Worm (Caenorhabditis elegans): ENCODE measurements around the gene C35B1.9.

The C35B1.9 gene

ce11 chrIV:4047628-4048027 lies 33.1 kb downstream of the C35B1.9 start:
- no peak for TF ChIP-seq Y105C5A.15 (GFP tag; IDR thresholded peaks at IDR 0.05)
- TF ChIP-seq F37D6.2 (tag; optimal IDR thresholded peaks at IDR 0.05): no peak
- TF ChIP-seq lin-39 (tag; optimal IDR thresholded peaks at IDR 0.05): no peak
- peak; percentile 46; the same call in 1 of the 2 replicates for TF ChIP-seq arid-1 (GFP tag; conservative IDR thresholded peaks at IDR 0.05)
- no peak for TF ChIP-seq T26A8.4 (GFP tag; IDR thresholded peaks at IDR 0.05)
- no peak for TF ChIP-seq egl-43 (GFP tag; IDR thresholded peaks at IDR 0.05)
- TF ChIP-seq ces-1 (GFP tag; optimal IDR thresholded peaks at IDR 0.05): no peak
- TF ChIP-seq nhr-111 (GFP tag; optimal IDR thresholded peaks at IDR 0.05): no peak
- no peak for TF ChIP-seq ceh-44 (GFP tag; IDR thresholded peaks at IDR 0.05)
- no peak for TF ChIP-seq F26F4.8 (GFP tag; conservative IDR thresholded peaks at IDR 0.05)
- TF ChIP-seq lir-3 (tag; optimal IDR thresholded peaks at IDR 0.05): no peak
- no peak for TF ChIP-seq lsy-2 (tag; optimal IDR thresholded peaks at IDR 0.05)
- TF ChIP-seq attf-4 (tag; optimal IDR thresholded peaks at IDR 0.05): no peak
- TF ChIP-seq zfp-2 (tag; optimal IDR thresholded peaks at IDR 0.05): no peak
- no peak for TF ChIP-seq pqm-1 (tag; optimal IDR thresholded peaks at IDR 0.05)
- no peak for TF ChIP-seq ceh-28 (tag; optimal IDR thresholded peaks at IDR 0.05)
- no peak for TF ChIP-seq nhr-11 (tag; optimal IDR thresholded peaks at IDR 0.05)
- no peak for TF ChIP-seq sdz-12 (GFP tag; optimal IDR thresholded peaks at IDR 0.05)
- TF ChIP-seq ceh-32 (tag; optimal IDR thresholded peaks at IDR 0.05; ENCODE audit: poor library complexity): no peak
- no peak for TF ChIP-seq mxl-3 (GFP tag; optimal IDR thresholded peaks at IDR 0.05)
- TF ChIP-seq jun-1 (tag; optimal IDR thresholded peaks at IDR 0.05): no peak
- no peak for TF ChIP-seq mep-1 (tag; optimal IDR thresholded peaks at IDR 0.05)
- no peak for TF ChIP-seq rbr-2 (tag; optimal IDR thresholded peaks at IDR 0.05)
- peak; percentile 46 for TF ChIP-seq ama-1 (optimal IDR thresholded peaks at IDR 0.05)
- no peak for TF ChIP-seq set-16 (GFP tag; IDR thresholded peaks at IDR 0.05)
- TF ChIP-seq nhr-77 (tag; optimal IDR thresholded peaks at IDR 0.05): no peak
- TF ChIP-seq cey-2 (tag; optimal IDR thresholded peaks at IDR 0.05; ENCODE audit: borderline replicate concordance, insufficient read depth): no peak
- no peak for TF ChIP-seq daf-16 (GFP tag; optimal IDR thresholded peaks at IDR 0.05)
- no peak for TF ChIP-seq daf-16 (tag; optimal IDR thresholded peaks at IDR 0.05)
- no peak for TF ChIP-seq mxl-2 (GFP tag; conservative IDR thresholded peaks at IDR 0.05)
- TF ChIP-seq lim-7 (GFP tag; IDR thresholded peaks at IDR 0.05): no peak
- TF ChIP-seq tag-97 (GFP tag; IDR thresholded peaks at IDR 0.05): no peak
- TF ChIP-seq aha-1 (tag): peak; percentile 53
- TF ChIP-seq mes-2 (tag; optimal IDR thresholded peaks at IDR 0.05; ENCODE audit: poor library complexity, severe bottlenecking): no peak
- TF ChIP-seq Y75B8A.6 (GFP tag; IDR thresholded peaks at IDR 0.05): no peak
- TF ChIP-seq Y5F2A.4 (GFP tag; optimal IDR thresholded peaks at IDR 0.05): no peak
- no peak for TF ChIP-seq zag-1 (tag; optimal IDR thresholded peaks at IDR 0.05)
- no peak for TF ChIP-seq ceh-20 (GFP tag; IDR thresholded peaks at IDR 0.05)
- TF ChIP-seq hlh-30 (tag; optimal IDR thresholded peaks at IDR 0.05; ENCODE audit: insufficient read depth): no peak
- TF ChIP-seq D1046.2 (GFP tag; IDR thresholded peaks at IDR 0.05): peak; percentile 76; the same call in 1 of the 2 replicates
- TF ChIP-seq snpc-1.2 (GFP tag; IDR thresholded peaks at IDR 0.05): peak; percentile 68
- TF ChIP-seq fos-1 (tag; optimal IDR thresholded peaks at IDR 0.05): no peak
- TF ChIP-seq nhr-6 (tag; optimal IDR thresholded peaks at IDR 0.05): no peak
- no peak for TF ChIP-seq F10B5.3 (tag; optimal IDR thresholded peaks at IDR 0.05)
- TF ChIP-seq skn-1 (tag; optimal IDR thresholded peaks at IDR 0.05): no peak
- no peak for TF ChIP-seq nhr-102 (tag; optimal IDR thresholded peaks at IDR 0.05)
- peak; percentile 56 for TF ChIP-seq lin-38 (GFP tag; IDR thresholded peaks at IDR 0.05)
- peak; percentile 65 for TF ChIP-seq Y48G9A.11 (GFP tag; IDR thresholded peaks at IDR 0.05)
- TF ChIP-seq aly-2 (tag; optimal IDR thresholded peaks at IDR 0.05): no peak
- no peak for TF ChIP-seq zip-11 (GFP tag; IDR thresholded peaks at IDR 0.05)
- TF ChIP-seq nhr-48 (tag; optimal IDR thresholded peaks at IDR 0.05): no peak
- no peak for TF ChIP-seq unc-62 (GFP tag; optimal IDR thresholded peaks at IDR 0.05 in 1 of 2)
- no peak for TF ChIP-seq unc-62 (tag; optimal IDR thresholded peaks at IDR 0.05)
- TF ChIP-seq fkh-10 (GFP tag; optimal IDR thresholded peaks at IDR 0.05): no peak
